Fruit fly (Drosophila melanogaster): ENCODE data around the gene Mical.

Mical gene

dm6 chr3R:10075323-10075788 lies 32.7 kb upstream of the Mical start, which contains the start of gene Alp13:
Gene Alp13 (minus strand): TSS chr3R:10075373.
- TF ChIP-seq Pif1A (GFP tag; optimal IDR thresholded peaks at IDR 0.05), result no peak
- no peak for TF ChIP-seq Pif1B (GFP tag; optimal IDR thresholded peaks at IDR 0.05)
- TF ChIP-seq fd96Ca (GFP tag; IDR thresholded peaks at IDR 0.05), result no peak
- TF ChIP-seq CG14655 (GFP tag; optimal IDR thresholded peaks at IDR 0.05), result no peak
- no peak for TF ChIP-seq CG15710 (tag; optimal IDR thresholded peaks at IDR 0.05)
- TF ChIP-seq CG12605 (GFP tag; IDR thresholded peaks at IDR 0.05), result no peak
- TF ChIP-seq D1 (tag; optimal IDR thresholded peaks at IDR 0.05), result no peak
- no peak for TF ChIP-seq Ets98B (GFP tag; IDR thresholded peaks at IDR 0.05)
- TF ChIP-seq EcR (GFP tag; optimal IDR thresholded peaks at IDR 0.05), result no peak
- TF ChIP-seq CG8301 (tag; optimal IDR thresholded peaks at IDR 0.05), result no peak
- no peak for TF ChIP-seq CG34367 (tag; optimal IDR thresholded peaks at IDR 0.05)
- no peak for TF ChIP-seq CG4496 (GFP tag; IDR thresholded peaks at IDR 0.05)
- TF ChIP-seq CG17806 (tag; optimal IDR thresholded peaks at IDR 0.05), result no peak

dm6 chr3R:10070817-10071216 lies 28.1 kb upstream of the Mical start, which contains the start of gene nerfin-2:
Gene nerfin-2 (plus strand): TSS chr3R:10071117.
- TF ChIP-seq Ets98B (GFP tag; IDR thresholded peaks at IDR 0.05) (no peak), CG34367 (tag; optimal IDR thresholded peaks at IDR 0.05) (no peak), CG13204 (GFP tag; optimal IDR thresholded peaks at IDR 0.05) (no peak), Snoo (tag; optimal IDR thresholded peaks at IDR 0.05) (no peak), Pif1A (GFP tag; optimal IDR thresholded peaks at IDR 0.05) (no peak), CG15710 (tag; optimal IDR thresholded peaks at IDR 0.05) (no peak), CG4496 (GFP tag; IDR thresholded peaks at IDR 0.05) (no peak), CG9948 (tag; optimal IDR thresholded peaks at IDR 0.05) (no peak), gl (tag; optimal IDR thresholded peaks at IDR 0.05) (no peak), CG12605 (GFP tag; IDR thresholded peaks at IDR 0.05) (no peak), EcR (GFP tag; optimal IDR thresholded peaks at IDR 0.05) (no peak), fd96Ca (GFP tag; IDR thresholded peaks at IDR 0.05) (no peak), Pif1B (GFP tag; optimal IDR thresholded peaks at IDR 0.05) (no peak), CG32121 (GFP tag; IDR thresholded peaks at IDR 0.05) (no peak), rn (GFP tag; IDR thresholded peaks at IDR 0.05) (no peak), CG10348 (GFP tag; IDR thresholded peaks at IDR 0.05) (no peak), D1 (tag; optimal IDR thresholded peaks at IDR 0.05) (no peak), CG14655 (GFP tag; optimal IDR thresholded peaks at IDR 0.05) (no peak)

dm6 chr3R:10070195-10070594 lies 27.5 kb upstream of the Mical start:
- TF ChIP-seq Snoo (tag; optimal IDR thresholded peaks at IDR 0.05), result no peak
- no peak for TF ChIP-seq CG9948 (tag; optimal IDR thresholded peaks at IDR 0.05)
- no peak for TF ChIP-seq rn (GFP tag; IDR thresholded peaks at IDR 0.05)
- TF ChIP-seq EcR (GFP tag; optimal IDR thresholded peaks at IDR 0.05), result no peak
- no peak for TF ChIP-seq Pif1A (GFP tag; optimal IDR thresholded peaks at IDR 0.05)
- TF ChIP-seq CG10348 (GFP tag; IDR thresholded peaks at IDR 0.05), result no peak
- no peak for TF ChIP-seq CG12605 (GFP tag; IDR thresholded peaks at IDR 0.05)
- TF ChIP-seq CG34367 (tag; optimal IDR thresholded peaks at IDR 0.05), result no peak
- TF ChIP-seq CG13204 (GFP tag; optimal IDR thresholded peaks at IDR 0.05), result no peak
- TF ChIP-seq gl (tag; optimal IDR thresholded peaks at IDR 0.05), result no peak
- no peak for TF ChIP-seq D1 (tag; optimal IDR thresholded peaks at IDR 0.05)
- no peak for TF ChIP-seq Ets98B (GFP tag; IDR thresholded peaks at IDR 0.05)
- no peak for TF ChIP-seq CG14655 (GFP tag; optimal IDR thresholded peaks at IDR 0.05)
- no peak for TF ChIP-seq CG17806 (tag; optimal IDR thresholded peaks at IDR 0.05)
- TF ChIP-seq fd96Ca (GFP tag; IDR thresholded peaks at IDR 0.05), result no peak
- no peak for TF ChIP-seq CG8159 (tag; optimal IDR thresholded peaks at IDR 0.05)
- TF ChIP-seq CG4496 (GFP tag; IDR thresholded peaks at IDR 0.05), result no peak
- TF ChIP-seq CG15710 (tag; optimal IDR thresholded peaks at IDR 0.05), result no peak
- no peak for TF ChIP-seq CG8301 (tag; optimal IDR thresholded peaks at IDR 0.05)

- TF ChIP-seq CG8159 (tag; optimal IDR thresholded peaks at IDR 0.05), result no peak
- no peak for TF ChIP-seq CG32121 (GFP tag; IDR thresholded peaks at IDR 0.05)
- no peak for TF ChIP-seq Pif1B (GFP tag; optimal IDR thresholded peaks at IDR 0.05)
- TF ChIP-seq Pif1A (GFP tag; optimal IDR thresholded peaks at IDR 0.05), result no peak
- no peak for TF ChIP-seq CG34367 (tag; optimal IDR thresholded peaks at IDR 0.05)
- no peak for TF ChIP-seq CG9948 (tag; optimal IDR thresholded peaks at IDR 0.05)
- TF ChIP-seq CG13204 (GFP tag; optimal IDR thresholded peaks at IDR 0.05), result no peak
- no peak for TF ChIP-seq gl (tag; optimal IDR thresholded peaks at IDR 0.05)
- no peak for TF ChIP-seq CG10348 (GFP tag; IDR thresholded peaks at IDR 0.05)
- TF ChIP-seq CG17806 (tag; optimal IDR thresholded peaks at IDR 0.05), result no peak
- no peak for TF ChIP-seq CG14655 (GFP tag; optimal IDR thresholded peaks at IDR 0.05)
These were observed 26.1 kb upstream of the Mical start for dm6 chr3R:10068780-10069179.

- no peak for TF ChIP-seq CG4496 (GFP tag; IDR thresholded peaks at IDR 0.05)
- no peak for TF ChIP-seq Ets98B (GFP tag; IDR thresholded peaks at IDR 0.05)
- TF ChIP-seq CG9948 (tag; optimal IDR thresholded peaks at IDR 0.05), result no peak
- no peak for TF ChIP-seq CG32121 (GFP tag; IDR thresholded peaks at IDR 0.05)
- TF ChIP-seq EcR (GFP tag; optimal IDR thresholded peaks at IDR 0.05), result no peak
- no peak for TF ChIP-seq Snoo (tag; optimal IDR thresholded peaks at IDR 0.05)
- TF ChIP-seq CG14655 (GFP tag; optimal IDR thresholded peaks at IDR 0.05), result no peak
- no peak for TF ChIP-seq Pif1B (GFP tag; optimal IDR thresholded peaks at IDR 0.05)
These were observed 24.9 kb upstream of the Mical start, which contains the start of gene CG33784 for dm6 chr3R:10067605-10068004. Gene CG33784 (plus strand): TSS chr3R:10067905.

- TF ChIP-seq Pif1A (GFP tag; optimal IDR thresholded peaks at IDR 0.05) (no peak), CG17806 (tag; optimal IDR thresholded peaks at IDR 0.05) (no peak), EcR (GFP tag; optimal IDR thresholded peaks at IDR 0.05) (no peak)
These were observed 23.8 kb upstream of the Mical start, which contains the start of gene CG33783 for dm6 chr3R:10066470-10066869. Gene CG33783 (plus strand): TSS chr3R:10066770.
